Worm (Caenorhabditis elegans) whole organism, early embryonic: ENCODE measurements around the gene rpoa-12.

ENCODE experiments used
- B0310.2 ChIP-seq: sonication (generic microtip); optimal IDR thresholded peaks from 2 replicates; lab custom pipeline; 2016; ENCODE audit warnings: mild to moderate bottlenecking, missing genetic modification characterization, missing compliant biosample characterization
- F13C5.2 ChIP-seq: sonication (generic microtip); optimal IDR thresholded peaks from 2 replicates; lab custom pipeline; 2017; ENCODE audit warnings: mild to moderate bottlenecking, missing genetic modification characterization, inconsistent platforms, missing compliant biosample characterization
- aly-1 ChIP-seq: sonication (generic microtip); optimal IDR thresholded peaks from 2 replicates; lab custom pipeline; 2016; ENCODE audit warnings: missing genetic modification characterization, missing compliant biosample characterization
- ama-1 ChIP-seq: fragments of 150-350 bp; optimal IDR thresholded peaks from 2 replicates; lab custom pipeline; 2014
- ceh-13 ChIP-seq: fragments of 200-800 bp; sonication (Bioruptor generic); optimal IDR thresholded peaks from 2 replicates; lab custom pipeline; 2018; ENCODE audit warnings: mild to moderate bottlenecking, missing genetic modification characterization, missing compliant biosample characterization
- ceh-36 ChIP-seq: sonication (generic microtip); optimal IDR thresholded peaks from 2 replicates; lab custom pipeline; 2016; ENCODE audit warnings: missing genetic modification characterization, inconsistent platforms, missing compliant biosample characterization
- ets-7 ChIP-seq: sonication (generic microtip); optimal IDR thresholded peaks from 2 replicates; lab custom pipeline; 2016; ENCODE audit warnings: missing genotype, missing genetic modification characterization, missing compliant biosample characterization
- flt-1 ChIP-seq: fragments of 200-800 bp; sonication (Bioruptor generic); IDR thresholded peaks from 2 replicates; pipeline ENCODE4 v1.3.6; 2022; ENCODE audit warnings: missing genetic modification characterization, missing compliant biosample characterization
- hmbx-1 ChIP-seq: sonication (generic microtip); optimal IDR thresholded peaks from 2 replicates; lab custom pipeline; 2016; ENCODE audit warnings: mild to moderate bottlenecking, missing genetic modification characterization, missing compliant biosample characterization
- hmg-4 ChIP-seq: fragments of 200-800 bp; sonication (Bioruptor generic); optimal IDR thresholded peaks from 2 replicates; lab custom pipeline; 2018; ENCODE audit warnings: mild to moderate bottlenecking, missing genetic modification characterization, missing compliant biosample characterization
- hnd-1 ChIP-seq: sonication (generic microtip); optimal IDR thresholded peaks from 2 replicates; lab custom pipeline; 2016; ENCODE audit warnings: missing genetic modification characterization, missing compliant biosample characterization
- pes-1 ChIP-seq: fragments of 200-800 bp; sonication (Bioruptor generic); IDR thresholded peaks from 2 replicates; pipeline ENCODE4 v1.3.6; 2022; ENCODE audit warnings: missing genetic modification reagents, missing genetic modification characterization, missing compliant biosample characterization
- scrt-1 ChIP-seq: fragments of 200-800 bp; sonication (Bioruptor generic); IDR thresholded peaks from 2 replicates; pipeline ENCODE4 v1.3.6; 2022; ENCODE audit warnings: missing genetic modification characterization, missing compliant biosample characterization
- sea-1 ChIP-seq: fragments of 200-800 bp; sonication (Bioruptor generic); conservative IDR thresholded peaks from 2 replicates; pipeline ENCODE4 v1.3.6; 2022; ENCODE audit warnings: missing genetic modification characterization, missing compliant biosample characterization
- tbx-11 ChIP-seq: fragments of 200-800 bp; sonication (Bioruptor generic); IDR thresholded peaks from 2 replicates; pipeline ENCODE4 v1.3.6; 2022; ENCODE audit warnings: missing genetic modification characterization, missing compliant biosample characterization
- tbx-37 ChIP-seq: fragments of 200-800 bp; sonication (Bioruptor generic); conservative IDR thresholded peaks from 2 replicates; pipeline ENCODE4 v1.3.6; 2022; ENCODE audit warnings: missing genetic modification reagents, missing genetic modification characterization, missing compliant biosample characterization
- tra-4 ChIP-seq: sonication (generic microtip); optimal IDR thresholded peaks from 2 replicates; lab custom pipeline; 2017; ENCODE audit warnings: missing genetic modification characterization, missing compliant biosample characterization

rpoa-12 gene

ce11 chrV:14460122-14460521, 37.0 kb upstream of the rpoa-12 start:
- no peak for TF ChIP-seq tbx-11 (GFP tag; lab: Robert Waterston, UW)
- TF ChIP-seq hmg-4, result no peak
- no peak for TF ChIP-seq flt-1
- no peak for TF ChIP-seq aly-1 (tag; lab: Kevin White, UChicago)
- no peak for TF ChIP-seq sea-1 (GFP tag; lab: Robert Waterston, UW)
- no peak for TF ChIP-seq ceh-13 (GFP tag; lab: Kevin White, UChicago)
- no peak for TF ChIP-seq tbx-37 (GFP tag; lab: Robert Waterston, UW)
- TF ChIP-seq ets-7 (tag; lab: Kevin White, UChicago), result no peak
- no peak for TF ChIP-seq ama-1 (lab: Kevin White, UChicago)
- TF ChIP-seq B0310.2, result no peak
- no peak for TF ChIP-seq F13C5.2 (tag; lab: Kevin White, UChicago)

ce11 chrV:14457070-14457469, 34.0 kb upstream of the rpoa-12 start, which contains the start of gene coh-3:
coh-3 (plus strand) TSS chrV:14457422.
- TF ChIP-seq hmbx-1 (tag; lab: Kevin White, UChicago) (no peak), ceh-13 (GFP tag; lab: Kevin White, UChicago) (no peak), sea-1 (GFP tag; lab: Robert Waterston, UW) (no peak)

ce11 chrV:14456626-14457025, 33.5 kb upstream of the rpoa-12 start, which contains the start of gene bmk-1:
bmk-1 (minus strand) TSS chrV:14456984.
- TF ChIP-seq hmbx-1 (tag; lab: Kevin White, UChicago) (no peak), ceh-36 (no peak), aly-1 (tag; lab: Kevin White, UChicago) (no peak), flt-1 (no peak), hnd-1 (no peak), tra-4 (no peak), sea-1 (GFP tag; lab: Robert Waterston, UW) (no peak), pes-1 (GFP tag; lab: Robert Waterston, UW) (no peak), ceh-13 (GFP tag; lab: Kevin White, UChicago) (no peak), tbx-11 (GFP tag; lab: Robert Waterston, UW) (no peak), ets-7 (tag; lab: Kevin White, UChicago) (no peak), hmg-4 (no peak), F13C5.2 (tag; lab: Kevin White, UChicago) (no peak), scrt-1 (no peak), tbx-37 (GFP tag; lab: Robert Waterston, UW) (no peak)

ce11 chrV:14449397-14449796, 26.3 kb upstream of the rpoa-12 start, which contains the start of gene F23B12.7:
F23B12.7 (plus strand) TSS chrV:14449697.
- TF ChIP-seq ceh-36 (no peak), scrt-1 (no peak), ets-7 (tag; lab: Kevin White, UChicago) (no peak), F13C5.2 (tag; lab: Kevin White, UChicago) (no peak), B0310.2 (no peak), ceh-13 (GFP tag; lab: Kevin White, UChicago) (no peak), ama-1 (lab: Kevin White, UChicago) (no peak), hmbx-1 (tag; lab: Kevin White, UChicago) (no peak), hmg-4 (no peak), flt-1 (no peak), hnd-1 (no peak), aly-1 (tag; lab: Kevin White, UChicago) (no peak), tbx-37 (GFP tag; lab: Robert Waterston, UW) (no peak)

- no peak for TF ChIP-seq ets-7 (tag; lab: Kevin White, UChicago)
- TF ChIP-seq hnd-1, result no peak
- no peak for TF ChIP-seq F13C5.2 (tag; lab: Kevin White, UChicago)
- TF ChIP-seq tbx-37 (GFP tag; lab: Robert Waterston, UW), result no peak
- no peak for TF ChIP-seq aly-1 (tag; lab: Kevin White, UChicago)
- TF ChIP-seq sea-1 (GFP tag; lab: Robert Waterston, UW), result no peak
- no peak for TF ChIP-seq tra-4
- no peak for TF ChIP-seq hmg-4
- no peak for TF ChIP-seq pes-1 (GFP tag; lab: Robert Waterston, UW)
- no peak for TF ChIP-seq ceh-36
- TF ChIP-seq ama-1 (lab: Kevin White, UChicago), result no peak
- no peak for TF ChIP-seq flt-1
Observed at ce11 chrV:14448669-14449068, 25.6 kb upstream of the rpoa-12 start.

ce11 chrV:14447240-14447763, 24.2 kb upstream of the rpoa-12 start, which contains the start of the genes dlat-1 and fntb-1:
dlat-1 (minus strand) TSS chrV:14447290.
fntb-1 (plus strand) TSS chrV:14447651.
- TF ChIP-seq ets-7 (tag; lab: Kevin White, UChicago) (no peak), F13C5.2 (tag; lab: Kevin White, UChicago) (no peak), hmg-4 (no peak), ceh-36 (no peak), aly-1 (tag; lab: Kevin White, UChicago) (no peak), tra-4 (no peak)

ce11 chrV:14446453-14446852, 23.3 kb upstream of the rpoa-12 start:
- TF ChIP-seq tra-4, result no peak
- TF ChIP-seq ceh-13 (GFP tag; lab: Kevin White, UChicago), result no peak
- no peak for TF ChIP-seq hmg-4
- no peak for TF ChIP-seq ets-7 (tag; lab: Kevin White, UChicago)
- no peak for TF ChIP-seq ceh-36
- TF ChIP-seq sea-1 (GFP tag; lab: Robert Waterston, UW), result no peak
- no peak for TF ChIP-seq ama-1 (lab: Kevin White, UChicago)
- TF ChIP-seq F13C5.2 (tag; lab: Kevin White, UChicago), result no peak
- no peak for TF ChIP-seq flt-1
- no peak for TF ChIP-seq tbx-11 (GFP tag; lab: Robert Waterston, UW)
- TF ChIP-seq tbx-37 (GFP tag; lab: Robert Waterston, UW), result no peak
- TF ChIP-seq hmbx-1 (tag; lab: Kevin White, UChicago), result no peak
- TF ChIP-seq B0310.2, result no peak
- no peak for TF ChIP-seq pes-1 (GFP tag; lab: Robert Waterston, UW)
- TF ChIP-seq aly-1 (tag; lab: Kevin White, UChicago), result no peak
- TF ChIP-seq scrt-1, result no peak
- no peak for TF ChIP-seq hnd-1

ce11 chrV:14440841-14441240, 17.7 kb upstream of the rpoa-12 start, which contains the start of gene F23B12.4:
F23B12.4 (plus strand) TSS chrV:14441141.
- TF ChIP-seq sea-1 (GFP tag; lab: Robert Waterston, UW) (no peak), F13C5.2 (tag; lab: Kevin White, UChicago) (no peak), hmg-4 (no peak), ceh-13 (GFP tag; lab: Kevin White, UChicago) (no peak), aly-1 (tag; lab: Kevin White, UChicago) (no peak), hnd-1 (no peak), ets-7 (tag; lab: Kevin White, UChicago) (no peak), B0310.2 (no peak), pes-1 (GFP tag; lab: Robert Waterston, UW) (no peak), ceh-36 (no peak), ama-1 (lab: Kevin White, UChicago) (no peak), scrt-1 (no peak), tbx-11 (GFP tag; lab: Robert Waterston, UW) (no peak), hmbx-1 (tag; lab: Kevin White, UChicago) (no peak), tbx-37 (GFP tag; lab: Robert Waterston, UW) (no peak)
